Worm (Caenorhabditis elegans): Measurements from ENCODE around the gene atgl-1.
A peak's percentile ranks its signal among the peaks of the same experiment; 100 is the strongest.

The atgl-1 gene

ce11 chrIII:6442305-6443125, 23.3 kb upstream of the atgl-1 start, which contains the start of gene mel-32 (continued):
- TF ChIP-seq Y53G8AR.9 (GFP tag; conservative IDR thresholded peaks at IDR 0.05) (peak; percentile 76; the same call in 1 of the 2 replicates), ztf-6 (GFP tag; IDR thresholded peaks at IDR 0.05) (no peak), attf-3 (GFP tag; conservative IDR thresholded peaks at IDR 0.05) (0 out of 2 replicates have a peak, but pooled peaks have one; percentile 45), pbrm-1 (GFP tag; IDR thresholded peaks at IDR 0.05) (peak; percentile 65), ztf-3 (GFP tag; optimal IDR thresholded peaks at IDR 0.05) (no peak), ceh-91 (GFP tag; IDR thresholded peaks at IDR 0.05) (peak; percentile 92), zim-3 (tag; optimal IDR thresholded peaks at IDR 0.05) (peak; percentile 55), tbx-9 (tag; optimal IDR thresholded peaks at IDR 0.05; ENCODE audit: borderline replicate concordance) (no peak), nfya-2 (GFP tag; IDR thresholded peaks at IDR 0.05) (no peak), lsy-27 (tag; optimal IDR thresholded peaks at IDR 0.05; ENCODE audit: borderline replicate concordance, insufficient read depth) (no peak), nfya-1 (tag; optimal IDR thresholded peaks at IDR 0.05; ENCODE audit: borderline replicate concordance, insufficient read depth) (no peak), mel-28 (tag; optimal IDR thresholded peaks at IDR 0.05; ENCODE audit: borderline replicate concordance) (no peak), F52B5.7 (tag; optimal IDR thresholded peaks at IDR 0.05) (no peak), nhr-179 (tag; optimal IDR thresholded peaks at IDR 0.05) (no peak), xnd-1 (tag; optimal IDR thresholded peaks at IDR 0.05) (peak; percentile 85), ztf-22 (GFP tag; optimal IDR thresholded peaks at IDR 0.05) (no peak), F23B12.7 (tag; optimal IDR thresholded peaks at IDR 0.05; ENCODE audit: insufficient read depth) (peak; percentile 10), zfh-2 (GFP tag; conservative IDR thresholded peaks at IDR 0.05) (no peak), B0019.2 (GFP tag; conservative IDR thresholded peaks at IDR 0.05) (peak; percentile 75), Y53F4B.3 (GFP tag; IDR thresholded peaks at IDR 0.05) (no peak), bed-2 (GFP tag; IDR thresholded peaks at IDR 0.05) (no peak), dpff-1 (tag; optimal IDR thresholded peaks at IDR 0.05) (no peak), B0261.1 (tag; optimal IDR thresholded peaks at IDR 0.05) (no peak), ceh-58 (GFP tag; IDR thresholded peaks at IDR 0.05) (no peak), snpc-4 (GFP tag; optimal IDR thresholded peaks at IDR 0.05) (no peak), snpc-4 (tag; optimal IDR thresholded peaks at IDR 0.05) (peak in 1 of 4 experiments; percentile 11), cebp-1 (GFP tag; IDR thresholded peaks at IDR 0.05) (no peak), cebp-1 (tag; optimal IDR thresholded peaks at IDR 0.05) (no peak), F33H1.4 (GFP tag; IDR thresholded peaks at IDR 0.05) (peak; percentile 76), nhr-90 (tag; optimal IDR thresholded peaks at IDR 0.05) (no peak), Y95B8A.8 (GFP tag; IDR thresholded peaks at IDR 0.05) (0 out of 2 replicates have a peak, but pooled peaks have one; percentile 72), madf-3 (GFP tag; IDR thresholded peaks at IDR 0.05) (no peak)

ce11 chrIII:6439854-6440253, 20.6 kb upstream of the atgl-1 start:
- peak; percentile 41; the same call in 1 of the 2 replicates for TF ChIP-seq Y53G8AR.9 (GFP tag; conservative IDR thresholded peaks at IDR 0.05)
- TF ChIP-seq snpc-3.4 (tag; optimal IDR thresholded peaks at IDR 0.05), result peak; percentile 55
- TF ChIP-seq dpff-1 (tag; optimal IDR thresholded peaks at IDR 0.05), result no peak
- peak; percentile 14; the same call in 1 of the 2 replicates for TF ChIP-seq Y56A3A.18 (GFP tag; IDR thresholded peaks at IDR 0.05)
- TF ChIP-seq hmg-20 (GFP tag; IDR thresholded peaks at IDR 0.05), result no peak
- TF ChIP-seq nhr-27 (tag; optimal IDR thresholded peaks at IDR 0.05), result no peak
- TF ChIP-seq ceh-79 (tag; optimal IDR thresholded peaks at IDR 0.05), result no peak
- no peak for TF ChIP-seq repo-1 (tag; optimal IDR thresholded peaks at IDR 0.05)
- no peak for TF ChIP-seq lag-1 (GFP tag; IDR thresholded peaks at IDR 0.05)
- 0 out of 2 replicates have a peak, but pooled peaks have one; percentile 25 for TF ChIP-seq madf-6 (GFP tag; IDR thresholded peaks at IDR 0.05)
- no peak for TF ChIP-seq F57A8.1 (GFP tag; optimal IDR thresholded peaks at IDR 0.05)
- peak; percentile 41 for TF ChIP-seq unc-130 (GFP tag; optimal IDR thresholded peaks at IDR 0.05)
- no peak for TF ChIP-seq lir-1 (GFP tag; conservative IDR thresholded peaks at IDR 0.05)
- TF ChIP-seq let-526 (GFP tag; IDR thresholded peaks at IDR 0.05), result no peak
- no peak for TF ChIP-seq chd-7 (tag; optimal IDR thresholded peaks at IDR 0.05)
- peak; percentile 84 for TF ChIP-seq him-1 (tag; optimal IDR thresholded peaks at IDR 0.05)
- no peak for TF ChIP-seq B0019.2 (GFP tag; conservative IDR thresholded peaks at IDR 0.05)
- TF ChIP-seq B0336.3 (GFP tag; IDR thresholded peaks at IDR 0.05), result 0 out of 2 replicates have a peak, but pooled peaks have one; percentile 29
- TF ChIP-seq xnd-1 (tag; optimal IDR thresholded peaks at IDR 0.05), result peak; percentile 1
